Worm (Caenorhabditis elegans) whole organism, L4 larva: ENCODE measurements around the gene Y48A6C.4.

Source experiments
- R02D3.7 ChIP-seq: fragments of 150-350 bp; sonication (generic microtip); optimal IDR thresholded peaks from 3 replicates; lab custom pipeline; 2014; ENCODE audit warnings: missing biosample characterization, missing genetic modification characterization
- ama-1 ChIP-seq: fragments of 150-350 bp; optimal IDR thresholded peaks from 2 replicates; lab custom pipeline; 2014; ENCODE audit warnings: inconsistent platforms, mixed read lengths
- daf-12 ChIP-seq: fragments of 150-350 bp; optimal IDR thresholded peaks from 2 replicates; lab custom pipeline; 2014; ENCODE audit warnings: missing biosample characterization, missing genetic modification reagents, missing genetic modification characterization
- dmd-9 ChIP-seq: fragments of 200-800 bp; sonication (Bioruptor generic); IDR thresholded peaks from 2 replicates; pipeline ENCODE4 v1.3.6; 2022; ENCODE audit warnings: missing genetic modification reagents, missing genetic modification characterization, missing compliant biosample characterization
- egl-43 ChIP-seq: fragments of 200-800 bp; sonication (Bioruptor generic); IDR thresholded peaks from 2 replicates; pipeline ENCODE4 v1.3.6; 2022; ENCODE audit warnings: missing genetic modification reagents, missing genetic modification characterization, missing compliant biosample characterization
- lin-1 ChIP-seq: fragments of 200-800 bp; sonication (Bioruptor generic); IDR thresholded peaks from 2 replicates; pipeline ENCODE4 v1.3.6; 2022; ENCODE audit warnings: missing genetic modification reagents, missing genetic modification characterization, missing compliant biosample characterization
- lin-15B ChIP-seq: fragments of 150-350 bp; sonication (generic microtip); optimal IDR thresholded peaks from 3 replicates; lab custom pipeline; 2014; ENCODE audit warnings: missing biosample characterization, missing genetic modification characterization
- mdl-1 ChIP-seq, 2 experiments: fragments of 150-350 bp in 1 of 2; sonication (generic microtip) in 1 of 2; optimal IDR thresholded peaks; 2 replicates each; lab custom pipeline; 2014 to 2017; ENCODE audit warnings: missing biosample characterization in 2 of 2, missing genetic modification characterization in 2 of 2
- mep-1 ChIP-seq: fragments of 150-350 bp; sonication (generic microtip); optimal IDR thresholded peaks from 3 replicates; lab custom pipeline; 2014; ENCODE audit warnings: missing biosample characterization, missing genetic modification characterization
- nhr-76 ChIP-seq: fragments of 150-350 bp; optimal IDR thresholded peaks from 2 replicates; lab custom pipeline; 2014; ENCODE audit warnings: missing biosample characterization, missing genetic modification characterization
- pha-4 ChIP-seq, 2 experiments: fragments of 150-350 bp in 1 of 2; fragments of 200-800 bp in 1 of 2; sonication (Bioruptor generic) in 1 of 2; IDR thresholded peaks in 1 of 2; optimal IDR thresholded peaks in 1 of 2; 2 replicates each; pipeline versions ENCODE4 v1.3.6 to Lab custom; 2014 to 2022; ENCODE audit warnings: missing genetic modification characterization in 2 of 2, missing genetic modification reagents in 2 of 2, missing biosample characterization in 1 of 2, missing compliant biosample characterization in 1 of 2
- unc-39 ChIP-seq: sonication (generic microtip); optimal IDR thresholded peaks from 2 replicates; lab custom pipeline; 2017; ENCODE audit warnings: missing biosample characterization, missing genetic modification characterization

DNA sequence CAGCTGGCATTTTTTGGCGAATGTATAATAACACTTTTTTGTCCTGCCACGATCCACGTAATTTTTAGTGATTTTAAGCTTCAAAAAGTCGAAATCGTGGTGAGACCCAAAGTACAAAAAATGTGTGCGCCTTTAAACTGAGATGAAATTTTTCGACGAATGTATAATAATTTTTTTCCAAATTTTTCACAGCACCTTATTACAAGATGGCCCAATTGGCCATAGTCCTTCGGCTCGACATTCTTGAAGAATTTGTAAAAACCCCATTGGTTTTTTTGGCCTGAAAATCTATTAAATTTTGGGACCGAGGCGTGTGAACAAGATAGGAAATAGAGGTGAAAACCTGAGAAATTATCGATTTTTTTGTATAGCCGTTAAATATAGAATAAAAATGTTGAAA, 3.6 kb upstream of the Y48A6C.4 start:
- TF ChIP-seq nhr-76 (no peak), unc-39 (tag; lab: Kevin White, UChicago) (no peak), egl-43 (GFP tag; lab: Robert Waterston, UW) (no peak), ama-1 (lab: Kevin White, UChicago) (no peak), lin-1 (GFP tag; lab: Robert Waterston, UW) (no peak), lin-15B (no peak), daf-12 (tag; lab: Kevin White, UChicago) (no peak), pha-4 (GFP tag; IDR thresholded peaks at IDR 0.05; lab: Robert Waterston, UW) (no peak), pha-4 (tag; optimal IDR thresholded peaks at IDR 0.05; lab: Kevin White, UChicago) (no peak), R02D3.7 (no peak), mep-1 (no peak), mdl-1 (tag; optimal IDR thresholded peaks at IDR 0.05; lab: Kevin White, UChicago) (no peak), dmd-9 (no peak)
